Fruit fly (Drosophila melanogaster) whole organism, adult: ENCODE data around the gene Ir68b.
A peak's percentile ranks its signal among the peaks of the same experiment; 100 is the strongest.

Experiments
- CG33017 ChIP-seq: fragments of 200-800 bp; sonication (Bioruptor generic); optimal IDR thresholded peaks from 2 replicates; lab custom pipeline; 2018; ENCODE audit warnings: missing biosample characterization, mild to moderate bottlenecking, missing genetic modification characterization, moderate library complexity
- CG7045 ChIP-seq: fragments of 200-800 bp; sonication (Bioruptor generic); optimal IDR thresholded peaks from 2 replicates; lab custom pipeline; 2017; ENCODE audit warnings: missing biosample characterization, mild to moderate bottlenecking, missing genetic modification characterization
- CG7101 ChIP-seq: fragments of 200-800 bp; sonication (Bioruptor generic); optimal IDR thresholded peaks from 2 replicates; lab custom pipeline; 2018; ENCODE audit warnings: missing biosample characterization, mild to moderate bottlenecking, missing genetic modification characterization, moderate library complexity
- Clk ChIP-seq: fragments of 200-800 bp; sonication (Bioruptor generic); optimal IDR thresholded peaks from 2 replicates; lab custom pipeline; 2017; ENCODE audit warnings: missing biosample characterization, missing genetic modification characterization
- bab1 ChIP-seq: fragments of 200-800 bp; sonication (Bioruptor generic); optimal IDR thresholded peaks from 3 replicates; lab custom pipeline; 2019; ENCODE audit warnings: missing biosample characterization, mild to moderate bottlenecking, missing genetic modification characterization, moderate library complexity
- cic ChIP-seq: fragments of 200-800 bp; sonication (Bioruptor generic); optimal IDR thresholded peaks from 2 replicates; lab custom pipeline; 2017; ENCODE audit warnings: missing biosample characterization, mild to moderate bottlenecking, missing genetic modification characterization, moderate library complexity
- cnc ChIP-seq, 2 experiments: fragments of >200 bp; optimal IDR thresholded peaks; 2 replicates each; lab custom pipeline; 2017
- ovo ChIP-seq: fragments of 200-800 bp; sonication (Bioruptor generic); optimal IDR thresholded peaks from 2 replicates; lab custom pipeline; 2016; ENCODE audit warnings: missing biosample characterization, missing genetic modification characterization
- toe ChIP-seq: fragments of 200-800 bp; sonication (Bioruptor generic); optimal IDR thresholded peaks from 2 replicates; lab custom pipeline; 2016; ENCODE audit warnings: missing biosample characterization, missing genetic modification characterization

DNA sequence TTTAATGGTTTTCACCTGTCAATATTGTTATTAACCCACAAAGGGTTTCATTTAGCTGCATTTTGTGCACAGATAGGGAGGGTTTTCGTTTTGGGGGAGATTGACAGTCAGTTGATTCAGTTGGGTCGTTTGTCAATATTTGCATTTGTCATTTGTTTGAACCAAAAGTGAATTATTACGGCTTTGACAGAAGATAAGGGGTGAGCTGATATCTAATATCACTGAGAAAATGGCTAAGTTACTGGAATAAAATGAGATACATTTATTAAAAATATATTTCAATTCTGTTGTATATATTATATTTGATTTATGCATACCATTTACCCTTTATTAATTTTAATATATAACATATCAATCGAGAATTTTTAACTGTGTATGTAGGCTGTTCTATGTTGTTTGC is 43.3 kb downstream of the Ir68b start:
- TF ChIP-seq Clk, result no peak
- TF ChIP-seq bab1, result no peak
- TF ChIP-seq ovo (GFP tag; lab: Kevin White, UChicago), result peak; percentile 45
- peak; percentile 12 for TF ChIP-seq cic (GFP tag; lab: Kevin White, UChicago)
- peak; percentile 24 for TF ChIP-seq CG33017 (tag; lab: Kevin White, UChicago)
- peak; percentile 70 for TF ChIP-seq CG7101 (tag; lab: Kevin White, UChicago)
- no peak for TF ChIP-seq cnc (optimal IDR thresholded peaks at IDR 0.05; lab: Kevin White, UChicago)
- no peak for TF ChIP-seq CG7045 (GFP tag; lab: Kevin White, UChicago)
- no peak for TF ChIP-seq toe (GFP tag; lab: Kevin White, UChicago)
